Worm (Caenorhabditis elegans) whole organism, L4 larva: Measurements from ENCODE around the gene rbc-2.
"Not testable (repeated sequence)": the region's sequence is repeated elsewhere in the genome, so short reads cannot be mapped to it uniquely, and the experiment has no call there.

ENCODE experiments used
- F44E2.7 ChIP-seq: fragments of 200-800 bp; sonication (Bioruptor generic); IDR thresholded peaks from 2 replicates; pipeline ENCODE4 v2.1.2; 2022; ENCODE audit warnings: missing genetic modification characterization, missing compliant biosample characterization
- Y48G9A.11 ChIP-seq: fragments of 200-800 bp; sonication (Bioruptor generic); IDR thresholded peaks from 2 replicates; pipeline ENCODE4 v1.3.6; 2022; ENCODE audit warnings: missing genetic modification reagents, missing genetic modification characterization, missing compliant biosample characterization
- attf-4 ChIP-seq: sonication (generic microtip); optimal IDR thresholded peaks from 3 replicates; lab custom pipeline; 2017; ENCODE audit warnings: missing biosample characterization, missing genetic modification characterization
- daf-16 ChIP-seq, 3 experiments: sonication (generic microtip); optimal IDR thresholded peaks; 2 replicates each; lab custom pipeline; 2016 to 2017; ENCODE audit warnings: missing genetic modification characterization in 3 of 3, missing genetic modification reagents in 3 of 3, mild to moderate bottlenecking in 2 of 3, missing compliant biosample characterization in 2 of 3, missing biosample characterization in 1 of 3, moderate library complexity in 1 of 3
- lim-7 ChIP-seq: fragments of 200-800 bp; sonication (Bioruptor generic); IDR thresholded peaks from 2 replicates; pipeline ENCODE4 v1.3.6; 2022; ENCODE audit warnings: missing genetic modification characterization, missing compliant biosample characterization
- madf-9 ChIP-seq: fragments of 200-800 bp; sonication (Bioruptor generic); conservative IDR thresholded peaks from 2 replicates; pipeline ENCODE4 v1.3.6; 2022; ENCODE audit warnings: missing genetic modification reagents, missing genetic modification characterization, missing compliant biosample characterization
- nhr-11 ChIP-seq: fragments of 150-350 bp; optimal IDR thresholded peaks from 2 replicates; lab custom pipeline; 2014; ENCODE audit warnings: missing biosample characterization, missing genetic modification characterization
- nhr-111 ChIP-seq: fragments of 200-800 bp; sonication (Bioruptor generic); optimal IDR thresholded peaks from 2 replicates; lab custom pipeline; 2018; ENCODE audit warnings: mild to moderate bottlenecking, missing genetic modification characterization, missing compliant biosample characterization
- nhr-237 ChIP-seq: sonication (generic microtip); optimal IDR thresholded peaks from 2 replicates; lab custom pipeline; 2017; ENCODE audit warnings: missing biosample characterization, missing genetic modification characterization
- nhr-76 ChIP-seq: fragments of 150-350 bp; optimal IDR thresholded peaks from 2 replicates; lab custom pipeline; 2014; ENCODE audit warnings: missing biosample characterization, missing genetic modification characterization
- pha-4 ChIP-seq, 2 experiments: fragments of 150-350 bp in 1 of 2; fragments of 200-800 bp in 1 of 2; sonication (Bioruptor generic) in 1 of 2; IDR thresholded peaks in 1 of 2; optimal IDR thresholded peaks in 1 of 2; 2 replicates each; pipeline versions ENCODE4 v1.3.6 to Lab custom; 2014 to 2022; ENCODE audit warnings: missing genetic modification characterization in 2 of 2, missing genetic modification reagents in 2 of 2, missing biosample characterization in 1 of 2, missing compliant biosample characterization in 1 of 2
- zip-2 ChIP-seq: fragments of 150-350 bp; optimal IDR thresholded peaks from 2 replicates; lab custom pipeline; 2014; ENCODE audit warnings: missing biosample characterization, missing genetic modification characterization
- ztf-11 ChIP-seq: fragments of 150-350 bp; optimal IDR thresholded peaks from 2 replicates; lab custom pipeline; 2014; ENCODE audit warnings: missing biosample characterization, missing genetic modification characterization

DNA sequence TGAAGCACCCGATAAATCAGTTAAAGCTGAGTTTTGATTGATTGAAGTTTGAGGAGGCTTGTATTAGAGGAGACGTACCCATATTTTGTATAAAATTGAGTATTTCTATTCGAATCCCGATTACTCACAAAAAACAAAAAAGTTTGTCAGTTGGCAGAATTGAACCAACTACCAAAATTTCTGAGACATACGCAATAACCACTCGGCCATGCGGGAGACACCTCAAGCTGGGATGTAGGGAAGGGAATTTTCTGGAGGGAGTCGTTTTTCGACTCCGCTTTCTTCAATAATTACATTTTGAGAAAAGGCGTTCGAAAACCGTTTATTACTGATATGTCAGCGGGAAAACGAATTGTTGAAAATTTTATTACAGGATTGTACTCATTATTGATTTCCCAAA is 33.8 kb downstream of the rbc-2 start:
- not testable (repeated sequence) for TF ChIP-seq nhr-11; nhr-111 (GFP tag; lab: Kevin White, UChicago); pha-4 (tag; optimal IDR thresholded peaks at IDR 0.05; lab: Kevin White, UChicago); F44E2.7 (GFP tag; lab: Robert Waterston, UW); nhr-76 (tag; lab: Kevin White, UChicago); nhr-237 (tag; lab: Kevin White, UChicago); ztf-11 (tag; lab: Kevin White, UChicago); madf-9 (GFP tag; lab: Robert Waterston, UW); attf-4 (tag; lab: Kevin White, UChicago); daf-16 (GFP tag; optimal IDR thresholded peaks at IDR 0.05; lab: Kevin White, UChicago); daf-16 (tag; optimal IDR thresholded peaks at IDR 0.05; lab: Kevin White, UChicago); zip-2 (tag; lab: Kevin White, UChicago)
- TF ChIP-seq pha-4 (GFP tag; IDR thresholded peaks at IDR 0.05; lab: Robert Waterston, UW) (peak; percentile 80; the same call in 1 of the 2 replicates), Y48G9A.11 (GFP tag; lab: Robert Waterston, UW) (0 out of 2 replicates have a peak, but pooled peaks have one; percentile 37), lim-7 (GFP tag; lab: Robert Waterston, UW) (peak; percentile 85)
